Fruit fly (Drosophila melanogaster) whole organism, pupa: ENCODE data around the gene Mzt1.

ENCODE experiments used
- CG10348 ChIP-seq: fragments of 200-800 bp; sonication (Bioruptor generic); IDR thresholded peaks from 2 replicates; pipeline ENCODE4 v1.3.6; 2022; ENCODE audit warnings: missing biosample characterization, missing genetic modification characterization
- CG14655 ChIP-seq: fragments of 200-800 bp; sonication (Bioruptor generic); optimal IDR thresholded peaks from 3 replicates; lab custom pipeline; 2017; ENCODE audit warnings: mild to moderate bottlenecking, missing biosample characterization, missing genetic modification reagents, missing genetic modification characterization
- CG15710 ChIP-seq: fragments of 200-800 bp; sonication (Bioruptor generic); optimal IDR thresholded peaks from 2 replicates; lab custom pipeline; 2018; ENCODE audit warnings: missing biosample characterization, mild to moderate bottlenecking, missing genetic modification characterization, moderate library complexity
- CG17806 ChIP-seq: fragments of 200-800 bp; sonication (Bioruptor generic); optimal IDR thresholded peaks from 2 replicates; lab custom pipeline; 2018; ENCODE audit warnings: missing biosample characterization, mild to moderate bottlenecking, missing genetic modification characterization, moderate library complexity
- CG32121 ChIP-seq: fragments of 200-800 bp; sonication (Bioruptor generic); IDR thresholded peaks from 2 replicates; pipeline ENCODE4 v1.3.6; 2022; ENCODE audit warnings: missing biosample characterization, missing genetic modification characterization
- CG8159 ChIP-seq: fragments of 200-800 bp; sonication (Bioruptor generic); optimal IDR thresholded peaks from 3 replicates; lab custom pipeline; 2018; ENCODE audit warnings: missing biosample characterization, mild to moderate bottlenecking, missing genetic modification characterization, moderate library complexity
- CG8301 ChIP-seq: fragments of 200-800 bp; sonication (Bioruptor generic); optimal IDR thresholded peaks from 2 replicates; lab custom pipeline; 2018; ENCODE audit warnings: missing biosample characterization, mild to moderate bottlenecking, missing genetic modification characterization
- EcR ChIP-seq: fragments of 200-800 bp; sonication (Bioruptor generic); optimal IDR thresholded peaks from 3 replicates; lab custom pipeline; 2019; ENCODE audit warnings: missing biosample characterization, missing genetic modification characterization, mild to moderate bottlenecking, moderate library complexity, missing genetic modification reagents
- Ets98B ChIP-seq: fragments of 200-800 bp; sonication (Bioruptor generic); IDR thresholded peaks from 2 replicates; pipeline ENCODE4 v1.3.6; 2022; ENCODE audit warnings: missing biosample characterization, missing genetic modification characterization
- Pif1A ChIP-seq: fragments of 200-800 bp; sonication (Bioruptor generic); optimal IDR thresholded peaks from 3 replicates; lab custom pipeline; 2016; ENCODE audit warnings: missing biosample characterization, missing genetic modification characterization
- Pif1B ChIP-seq: fragments of 200-800 bp; sonication (Bioruptor generic); optimal IDR thresholded peaks from 3 replicates; lab custom pipeline; 2016; ENCODE audit warnings: missing biosample characterization, missing genetic modification characterization
- fd96Ca ChIP-seq: fragments of 200-800 bp; sonication (Bioruptor generic); IDR thresholded peaks from 3 replicates; pipeline ENCODE4 v1.3.6; 2022; ENCODE audit warnings: missing biosample characterization, missing genetic modification characterization
- gl ChIP-seq: fragments of 200-800 bp; sonication (Bioruptor generic); optimal IDR thresholded peaks from 2 replicates; lab custom pipeline; 2018; ENCODE audit warnings: missing biosample characterization, mild to moderate bottlenecking, missing genetic modification characterization
- rn ChIP-seq: fragments of 200-800 bp; sonication (Bioruptor generic); IDR thresholded peaks from 2 replicates; pipeline ENCODE4 v1.3.6; 2022; ENCODE audit warnings: missing biosample characterization, missing genetic modification characterization

DNA sequence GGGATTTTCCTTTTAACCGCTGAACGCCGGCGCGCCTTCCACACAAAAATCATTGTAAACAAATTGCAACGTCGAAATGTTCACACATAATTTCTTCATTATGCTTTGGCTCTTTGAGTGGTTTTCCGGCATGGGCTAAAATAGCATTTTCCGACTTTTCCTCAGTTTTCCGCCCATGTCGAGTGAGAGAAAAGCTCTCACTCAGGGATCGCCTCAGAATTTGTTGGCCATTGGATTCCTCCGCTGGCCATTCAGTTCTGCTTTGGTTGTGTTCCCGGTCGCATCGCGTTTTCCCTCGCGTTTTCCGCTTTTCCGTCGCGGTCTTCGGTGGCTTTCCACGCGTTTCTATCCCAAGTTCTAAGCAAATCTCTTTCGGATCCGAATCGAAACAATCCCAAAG, 10.5 kb upstream of the Mzt1 start:
- TF ChIP-seq CG32121 (GFP tag; lab: Robert Waterston, UW) (no peak), Ets98B (GFP tag; lab: Robert Waterston, UW) (no peak), EcR (no peak), gl (no peak), CG8301 (no peak), CG17806 (tag; lab: Kevin White, UChicago) (no peak), CG10348 (GFP tag; lab: Robert Waterston, UW) (no peak), CG14655 (GFP tag; lab: Kevin White, UChicago) (no peak), fd96Ca (GFP tag; lab: Robert Waterston, UW) (no peak), CG8159 (tag; lab: Kevin White, UChicago) (no peak), CG15710 (no peak), rn (GFP tag; lab: Robert Waterston, UW) (no peak), Pif1A (GFP tag; lab: Kevin White, UChicago) (no peak), Pif1B (no peak)
